Fruit fly (Drosophila melanogaster) whole organism, adult: ENCODE results near the gene U4-U6-60K.

Source experiments
- CG11617 ChIP-seq: fragments of 200-800 bp; sonication (Bioruptor generic); optimal IDR thresholded peaks from 2 replicates; lab custom pipeline; 2017; ENCODE audit warnings: mild to moderate bottlenecking, missing biosample characterization, missing genetic modification reagents, missing genetic modification characterization
- CG33017 ChIP-seq: fragments of 200-800 bp; sonication (Bioruptor generic); optimal IDR thresholded peaks from 2 replicates; lab custom pipeline; 2018; ENCODE audit warnings: missing biosample characterization, mild to moderate bottlenecking, missing genetic modification characterization, moderate library complexity
- CG5204 ChIP-seq: fragments of 200-800 bp; sonication (Bioruptor generic); optimal IDR thresholded peaks from 2 replicates; lab custom pipeline; 2016; ENCODE audit warnings: missing biosample characterization, missing genetic modification characterization
- CG7101 ChIP-seq: fragments of 200-800 bp; sonication (Bioruptor generic); optimal IDR thresholded peaks from 2 replicates; lab custom pipeline; 2018; ENCODE audit warnings: missing biosample characterization, mild to moderate bottlenecking, missing genetic modification characterization, moderate library complexity
- Clk ChIP-seq: fragments of 200-800 bp; sonication (Bioruptor generic); optimal IDR thresholded peaks from 2 replicates; lab custom pipeline; 2017; ENCODE audit warnings: missing biosample characterization, missing genetic modification characterization
- Crg-1 ChIP-seq: fragments of 200-800 bp; sonication (Bioruptor generic); optimal IDR thresholded peaks from 2 replicates; lab custom pipeline; 2016; ENCODE audit warnings: missing biosample characterization, missing genetic modification characterization
- Hr96 ChIP-seq: fragments of 200-800 bp; sonication (Bioruptor generic); optimal IDR thresholded peaks from 2 replicates; lab custom pipeline; 2016; ENCODE audit warnings: missing biosample characterization, missing genetic modification characterization
- Mnt ChIP-seq: fragments of 200-800 bp; sonication (Bioruptor generic); optimal IDR thresholded peaks from 2 replicates; lab custom pipeline; 2016; ENCODE audit warnings: missing biosample characterization, mild to moderate bottlenecking, missing genetic modification characterization
- bab1 ChIP-seq: fragments of 200-800 bp; sonication (Bioruptor generic); optimal IDR thresholded peaks from 3 replicates; lab custom pipeline; 2019; ENCODE audit warnings: missing biosample characterization, mild to moderate bottlenecking, missing genetic modification characterization, moderate library complexity
- cnc ChIP-seq, 2 experiments: fragments of >200 bp; optimal IDR thresholded peaks; 2 replicates each; lab custom pipeline; 2017
- kay ChIP-seq: fragments of 200-800 bp; sonication (Bioruptor generic); peaks from one replicate; lab custom pipeline; 2016; ENCODE audit warnings: missing biosample characterization, missing genetic modification characterization, borderline replicate concordance
- ovo ChIP-seq: fragments of 200-800 bp; sonication (Bioruptor generic); optimal IDR thresholded peaks from 2 replicates; lab custom pipeline; 2016; ENCODE audit warnings: missing biosample characterization, missing genetic modification characterization

DNA sequence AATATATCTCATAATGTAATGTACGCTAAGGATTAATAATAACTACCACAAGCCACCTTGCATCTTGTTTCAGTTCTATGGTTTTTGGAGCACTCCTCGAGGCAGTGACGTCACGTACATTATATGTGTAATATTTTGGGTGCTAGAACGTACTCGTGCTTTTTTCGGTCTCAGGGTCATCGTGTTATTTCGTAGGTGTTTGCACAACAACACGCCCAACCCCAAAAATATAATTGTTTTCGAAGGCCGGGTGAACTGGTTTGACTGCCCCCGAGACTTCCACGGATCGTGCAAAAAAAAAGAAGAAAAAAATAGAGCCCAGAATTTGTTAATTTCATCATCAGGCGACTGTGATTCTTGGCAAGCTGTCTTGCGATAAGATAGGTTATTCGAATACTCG is 37.2 kb downstream of the U4-U6-60K start:
- TF ChIP-seq Hr96 (GFP tag; lab: Kevin White, UChicago), result no peak
- no peak for TF ChIP-seq CG5204 (GFP tag; lab: Kevin White, UChicago)
- no peak for TF ChIP-seq CG33017
- no peak for TF ChIP-seq Crg-1 (GFP tag; lab: Kevin White, UChicago)
- TF ChIP-seq CG7101, result no peak
- TF ChIP-seq Mnt (GFP tag; lab: Kevin White, UChicago), result no peak
- no peak for TF ChIP-seq bab1 (GFP tag; lab: Kevin White, UChicago)
- TF ChIP-seq cnc (optimal IDR thresholded peaks at IDR 0.05; lab: Kevin White, UChicago), result no peak
- no peak for TF ChIP-seq kay (GFP tag; lab: Kevin White, UChicago)
- TF ChIP-seq Clk (GFP tag; lab: Kevin White, UChicago), result no peak
- no peak for TF ChIP-seq ovo (GFP tag; lab: Kevin White, UChicago)
- TF ChIP-seq CG11617, result no peak
